Worm (Caenorhabditis elegans) whole organism, L4/young adult: ENCODE measurements around the gene ZK813.1.

ENCODE experiments used
- W03F9.2 ChIP-seq: fragments of 150-350 bp; optimal IDR thresholded peaks from 2 replicates; lab custom pipeline; 2014; ENCODE audit warnings: missing biosample characterization, missing genetic modification characterization
- dao-5 ChIP-seq: sonication (generic microtip); optimal IDR thresholded peaks from 2 replicates; lab custom pipeline; 2016; ENCODE audit warnings: missing genotype, missing genetic modification characterization, moderate library complexity, missing compliant biosample characterization
- him-1 ChIP-seq: sonication (generic microtip); optimal IDR thresholded peaks from 2 replicates; lab custom pipeline; 2016; ENCODE audit warnings: missing genotype, missing genetic modification reagents, missing genetic modification characterization, missing compliant biosample characterization

ce11 chrX:3472226-3472625 lies 26.1 kb downstream of the ZK813.1 start:
- no peak for TF ChIP-seq W03F9.2
- no peak for TF ChIP-seq him-1
- no peak for TF ChIP-seq dao-5 (tag; lab: Kevin White, UChicago)
